Worm (Caenorhabditis elegans) whole organism, L3 larva: Measurements from ENCODE around the gene F54C8.7.
A peak's percentile ranks its signal among the peaks of the same experiment; 100 is the strongest.

Source experiments
- R02D3.7 ChIP-seq: fragments of 150-350 bp; optimal IDR thresholded peaks from 2 replicates; lab custom pipeline; 2014; ENCODE audit warnings: missing biosample characterization, missing genetic modification characterization
- ZK546.5 ChIP-seq: sonication (generic microtip); optimal IDR thresholded peaks from 2 replicates; lab custom pipeline; 2017; ENCODE audit warnings: missing biosample characterization, missing genetic modification characterization
- aly-2 ChIP-seq: fragments of 150-350 bp; optimal IDR thresholded peaks from 2 replicates; lab custom pipeline; 2014; ENCODE audit warnings: missing biosample characterization, missing genetic modification characterization
- ama-1 ChIP-seq: fragments of 150-350 bp; optimal IDR thresholded peaks from 2 replicates; lab custom pipeline; 2018
- ceh-16 ChIP-seq: sonication (generic microtip); optimal IDR thresholded peaks from 2 replicates; lab custom pipeline; 2017; ENCODE audit warnings: missing biosample characterization, missing genetic modification characterization
- ceh-28 ChIP-seq: fragments of 150-350 bp; optimal IDR thresholded peaks from 2 replicates; lab custom pipeline; 2014; ENCODE audit warnings: missing biosample characterization, missing genetic modification reagents, missing genetic modification characterization
- ceh-82 ChIP-seq: fragments of 150-350 bp; optimal IDR thresholded peaks from 2 replicates; lab custom pipeline; 2014; ENCODE audit warnings: missing biosample characterization, missing genetic modification characterization
- ceh-9 ChIP-seq: sonication (generic microtip); optimal IDR thresholded peaks from 2 replicates; lab custom pipeline; 2018; ENCODE audit warnings: missing biosample characterization, missing genetic modification characterization
- daf-12 ChIP-seq: fragments of 150-350 bp; optimal IDR thresholded peaks from 2 replicates; lab custom pipeline; 2014; ENCODE audit warnings: missing biosample characterization, missing genetic modification reagents, missing genetic modification characterization
- egl-27 ChIP-seq: sonication (generic microtip); optimal IDR thresholded peaks from 4 replicates; lab custom pipeline; 2017; ENCODE audit warnings: missing biosample characterization, missing genetic modification reagents, missing genetic modification characterization
- egl-5 ChIP-seq: fragments of 150-350 bp; optimal IDR thresholded peaks from 2 replicates; lab custom pipeline; 2017; ENCODE audit warnings: missing biosample characterization, missing genetic modification reagents, missing genetic modification characterization, inconsistent platforms
- elt-1 ChIP-seq: fragments of 150-350 bp; optimal IDR thresholded peaks from 2 replicates; lab custom pipeline; 2014; ENCODE audit warnings: missing biosample characterization, missing genetic modification characterization
- elt-2 ChIP-seq: sonication (generic microtip); optimal IDR thresholded peaks from 2 replicates; lab custom pipeline; 2016; ENCODE audit warnings: missing genetic modification reagents, mild to moderate bottlenecking, missing genetic modification characterization, missing compliant biosample characterization
- eor-1 ChIP-seq, 2 experiments: fragments of 150-350 bp; optimal IDR thresholded peaks; 2 replicates each; lab custom pipeline; 2014 to 2018; ENCODE audit warnings: missing biosample characterization in 2 of 2, missing genetic modification characterization in 2 of 2
- fkh-2 ChIP-seq: fragments of 150-350 bp; optimal IDR thresholded peaks from 2 replicates; lab custom pipeline; 2014; ENCODE audit warnings: missing biosample characterization, missing genetic modification reagents, missing genetic modification characterization
- fos-1 ChIP-seq: fragments of 150-350 bp; optimal IDR thresholded peaks from 2 replicates; lab custom pipeline; 2014; ENCODE audit warnings: missing biosample characterization, missing genetic modification characterization
- hmg-11 ChIP-seq: sonication (generic microtip); optimal IDR thresholded peaks from 2 replicates; lab custom pipeline; 2016; ENCODE audit warnings: missing genetic modification characterization, missing compliant biosample characterization
- jun-1 ChIP-seq: fragments of 150-350 bp; optimal IDR thresholded peaks from 2 replicates; lab custom pipeline; 2014; ENCODE audit warnings: missing biosample characterization, missing genetic modification reagents, missing genetic modification characterization
- lin-15B ChIP-seq: fragments of 150-350 bp; optimal IDR thresholded peaks from 2 replicates; lab custom pipeline; 2014; ENCODE audit warnings: missing biosample characterization, missing genetic modification characterization
- lin-39 ChIP-seq: fragments of 150-350 bp; optimal IDR thresholded peaks from 2 replicates; lab custom pipeline; 2018; ENCODE audit warnings: missing biosample characterization, missing genetic modification reagents, missing genetic modification characterization
- lsy-12 ChIP-seq: sonication (generic microtip); optimal IDR thresholded peaks from 2 replicates; lab custom pipeline; 2016; ENCODE audit warnings: mild to moderate bottlenecking, missing genetic modification characterization, missing compliant biosample characterization
- mdl-1 ChIP-seq: fragments of 150-350 bp; optimal IDR thresholded peaks from 2 replicates; lab custom pipeline; 2014; ENCODE audit warnings: missing biosample characterization, missing genetic modification characterization
- mml-1 ChIP-seq: fragments of 150-350 bp; sonication (generic microtip); optimal IDR thresholded peaks from 3 replicates; lab custom pipeline; 2014; ENCODE audit warnings: missing biosample characterization, missing genetic modification characterization
- nfya-1 ChIP-seq: sonication (generic microtip); optimal IDR thresholded peaks from 2 replicates; lab custom pipeline; 2017; ENCODE audit warnings: missing genetic modification characterization, mild to moderate bottlenecking, missing compliant biosample characterization, antibody characterized with exemption, moderate library complexity; ENCODE audit not compliant: insufficient read depth
- nhr-11 ChIP-seq: fragments of 150-350 bp; optimal IDR thresholded peaks from 2 replicates; lab custom pipeline; 2014; ENCODE audit warnings: missing biosample characterization, missing genetic modification characterization
- nhr-12 ChIP-seq: fragments of 150-350 bp; optimal IDR thresholded peaks from 2 replicates; lab custom pipeline; 2014; ENCODE audit warnings: missing biosample characterization, missing genetic modification characterization
- nhr-23 ChIP-seq: fragments of 150-350 bp; optimal IDR thresholded peaks from 2 replicates; lab custom pipeline; 2014; ENCODE audit warnings: missing biosample characterization, missing genetic modification reagents, missing genetic modification characterization
- nhr-25 ChIP-seq: sonication (generic microtip); optimal IDR thresholded peaks from 2 replicates; lab custom pipeline; 2017; ENCODE audit warnings: missing biosample characterization, missing genetic modification characterization
- nhr-43 ChIP-seq: sonication (generic microtip); optimal IDR thresholded peaks from 2 replicates; lab custom pipeline; 2016; ENCODE audit warnings: mild to moderate bottlenecking, missing genetic modification characterization, missing compliant biosample characterization; ENCODE audit not compliant: poor library complexity, severe bottlenecking
- nhr-67 ChIP-seq: fragments of 150-350 bp; optimal IDR thresholded peaks from 2 replicates; lab custom pipeline; 2014; ENCODE audit warnings: missing biosample characterization, missing genetic modification characterization
- nhr-76 ChIP-seq: fragments of 150-350 bp; sonication (generic microtip); optimal IDR thresholded peaks from 5 replicates; lab custom pipeline; 2014; ENCODE audit warnings: missing biosample characterization, missing genetic modification characterization
- nhr-77 ChIP-seq: fragments of 150-350 bp; optimal IDR thresholded peaks from 2 replicates; lab custom pipeline; 2014; ENCODE audit warnings: missing biosample characterization, missing genetic modification characterization
- pha-4 ChIP-seq: fragments of 150-350 bp; optimal IDR thresholded peaks from 2 replicates; lab custom pipeline; 2014; ENCODE audit warnings: missing biosample characterization, missing genetic modification reagents, missing genetic modification characterization
- pqm-1 ChIP-seq: fragments of 150-350 bp; optimal IDR thresholded peaks from 2 replicates; lab custom pipeline; 2017; ENCODE audit warnings: missing biosample characterization, missing genetic modification characterization, inconsistent platforms
- sea-2 ChIP-seq: fragments of 150-350 bp; sonication (generic microtip); optimal IDR thresholded peaks from 4 replicates; lab custom pipeline; 2014; ENCODE audit warnings: missing biosample characterization, missing genetic modification reagents, missing genetic modification characterization
- skn-1 ChIP-seq: fragments of 150-350 bp; optimal IDR thresholded peaks from 2 replicates; lab custom pipeline; 2014; ENCODE audit warnings: missing biosample characterization, missing genetic modification characterization
- snpc-4 ChIP-seq: fragments of 150-350 bp; optimal IDR thresholded peaks from 2 replicates; lab custom pipeline; 2014; ENCODE audit warnings: missing biosample characterization, missing genetic modification characterization
- tbx-2 ChIP-seq: sonication (generic microtip); optimal IDR thresholded peaks from 2 replicates; lab custom pipeline; 2016; ENCODE audit warnings: mild to moderate bottlenecking, missing genetic modification characterization, missing compliant biosample characterization
- unc-39 ChIP-seq: sonication (generic microtip); optimal IDR thresholded peaks from 4 replicates; lab custom pipeline; 2017; ENCODE audit warnings: missing biosample characterization, missing genetic modification characterization
- unc-62 ChIP-seq: fragments of 150-350 bp; sonication (generic microtip); optimal IDR thresholded peaks from 4 replicates; lab custom pipeline; 2014; ENCODE audit warnings: missing biosample characterization, missing genetic modification reagents, missing genetic modification characterization
- zag-1 ChIP-seq: fragments of 150-350 bp; optimal IDR thresholded peaks from 2 replicates; lab custom pipeline; 2014; ENCODE audit warnings: missing biosample characterization, missing genetic modification characterization
- ztf-11 ChIP-seq: fragments of 150-350 bp; optimal IDR thresholded peaks from 2 replicates; lab custom pipeline; 2014; ENCODE audit warnings: missing biosample characterization, missing genetic modification characterization
- ztf-4 ChIP-seq: fragments of 150-350 bp; optimal IDR thresholded peaks from 2 replicates; lab custom pipeline; 2014; ENCODE audit warnings: missing biosample characterization, missing genetic modification characterization

The F54C8.7 gene

ce11 chrIII:9472464-9472863 is 18.6 kb upstream of the F54C8.7 start:
- peak; percentile 44 for TF ChIP-seq elt-2 (tag; lab: Kevin White, UChicago)
- TF ChIP-seq ztf-4, result no peak
- no peak for TF ChIP-seq fkh-2 (tag; lab: Kevin White, UChicago)
- TF ChIP-seq, all 47 proteins: peak for 1

- TF ChIP-seq ceh-82, result no peak
- TF ChIP-seq nfya-1 (tag; lab: Kevin White, UChicago), result no peak
These were observed 18.1 kb upstream of the F54C8.7 start for ce11 chrIII:9471996-9472395.

DNA sequence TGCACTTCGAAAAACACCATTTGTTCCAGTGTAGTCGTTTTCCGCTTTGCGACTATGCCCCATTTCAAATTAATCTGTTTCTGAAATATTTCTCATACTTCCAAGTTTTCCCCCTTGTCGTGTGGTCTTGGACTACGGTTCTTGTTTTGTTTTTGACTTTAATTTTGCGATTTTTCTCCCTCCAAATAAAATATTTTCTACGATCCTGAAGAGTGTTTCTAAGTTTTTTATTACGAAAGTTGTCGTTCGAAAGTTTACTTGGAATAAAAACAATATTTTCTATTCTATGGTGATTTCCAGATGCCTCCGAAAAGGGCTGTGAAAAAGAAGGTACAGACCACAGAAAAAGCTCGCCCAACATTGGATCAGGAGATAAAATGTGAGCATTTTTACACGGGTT is 14.0 kb upstream of the F54C8.7 start, which contains the start of gene tag-342:
Gene tag-342, plus strand, starts transcription at position 301 of the 400 bp plus-strand sequence.
- TF ChIP-seq fkh-2 (tag; lab: Kevin White, UChicago), result no peak
- no peak for TF ChIP-seq tbx-2 (tag; lab: Kevin White, UChicago)
- no peak for TF ChIP-seq ceh-9
- TF ChIP-seq ceh-16 (tag; lab: Kevin White, UChicago), result no peak
- no peak for TF ChIP-seq ztf-11 (tag; lab: Kevin White, UChicago)
- no peak for TF ChIP-seq lsy-12
- no peak for TF ChIP-seq pha-4
- no peak for TF ChIP-seq zag-1
- TF ChIP-seq egl-5 (tag; lab: Kevin White, UChicago), result no peak
- no peak for TF ChIP-seq hmg-11 (tag; lab: Kevin White, UChicago)
- no peak for TF ChIP-seq R02D3.7 (tag; lab: Kevin White, UChicago)
- no peak for TF ChIP-seq jun-1 (tag; lab: Kevin White, UChicago)
- no peak for TF ChIP-seq egl-27 (tag; lab: Kevin White, UChicago)
- TF ChIP-seq lin-15B (tag; lab: Kevin White, UChicago), result no peak

DNA sequence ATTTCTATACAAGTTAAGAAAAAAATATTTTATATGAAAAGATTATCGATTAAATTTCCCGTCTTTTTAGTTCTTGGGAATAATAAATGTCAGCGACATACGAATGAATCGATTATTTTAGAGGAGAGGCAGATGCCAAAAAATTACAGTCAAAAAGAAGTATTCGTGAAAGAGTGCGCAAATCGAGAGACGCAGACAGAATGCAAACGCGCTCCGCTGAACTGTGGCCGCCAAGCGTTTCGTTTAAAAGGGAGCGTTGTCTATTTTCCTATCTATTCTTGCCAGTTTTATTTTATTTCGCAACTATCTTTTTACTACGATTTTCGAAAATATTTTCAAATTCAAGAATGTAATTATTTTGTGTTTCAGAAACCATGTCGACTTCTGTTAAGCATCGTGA is 13.2 kb upstream of the F54C8.7 start, which contains the start of gene baf-1:
Gene baf-1, plus strand, starts transcription at position 370 of the 400 bp plus-strand sequence.
- no peak for TF ChIP-seq fos-1 (tag; lab: Kevin White, UChicago)
- no peak for TF ChIP-seq mml-1
- no peak for TF ChIP-seq eor-1 (tag; optimal IDR thresholded peaks at IDR 0.05; lab: Kevin White, UChicago)
- TF ChIP-seq nhr-12 (tag; lab: Kevin White, UChicago), result no peak
- peak; percentile 50 for TF ChIP-seq elt-2 (tag; lab: Kevin White, UChicago)
- TF ChIP-seq nhr-11 (tag; lab: Kevin White, UChicago), result no peak
- peak; percentile 27 for TF ChIP-seq hmg-11 (tag; lab: Kevin White, UChicago)
- no peak for TF ChIP-seq egl-27 (tag; lab: Kevin White, UChicago)
- TF ChIP-seq nhr-23 (tag; lab: Kevin White, UChicago), result peak; percentile 68
- TF ChIP-seq elt-1, result no peak
- TF ChIP-seq tbx-2 (tag; lab: Kevin White, UChicago), result no peak
- no peak for TF ChIP-seq sea-2 (GFP tag; lab: Kevin White, UChicago)
- no peak for TF ChIP-seq egl-5 (tag; lab: Kevin White, UChicago)
- TF ChIP-seq R02D3.7 (tag; lab: Kevin White, UChicago), result peak; percentile 23
- TF ChIP-seq snpc-4 (tag; lab: Kevin White, UChicago), result peak; percentile 51
- peak; percentile 27 for TF ChIP-seq jun-1 (tag; lab: Kevin White, UChicago)
- TF ChIP-seq aly-2, result no peak
- no peak for TF ChIP-seq mdl-1
- no peak for TF ChIP-seq unc-39 (tag; lab: Kevin White, UChicago)
- peak; percentile 78 for TF ChIP-seq lin-15B (tag; lab: Kevin White, UChicago)
- TF ChIP-seq daf-12 (tag; lab: Kevin White, UChicago), result no peak
- TF ChIP-seq lsy-12, result no peak
- peak; percentile 51 for TF ChIP-seq ceh-28 (tag; lab: Kevin White, UChicago)
- TF ChIP-seq ZK546.5 (tag; lab: Kevin White, UChicago), result no peak
- TF ChIP-seq nhr-77 (tag; lab: Kevin White, UChicago), result no peak
- no peak for TF ChIP-seq ceh-82
- TF ChIP-seq nhr-67, result no peak
- no peak for TF ChIP-seq zag-1
- TF ChIP-seq nhr-76 (tag; lab: Kevin White, UChicago), result no peak
- TF ChIP-seq ztf-4, result no peak
- peak; percentile 30 for TF ChIP-seq skn-1
- TF ChIP-seq ceh-16 (tag; lab: Kevin White, UChicago), result no peak
- peak; percentile 84 for TF ChIP-seq pha-4
- TF ChIP-seq ztf-11 (tag; lab: Kevin White, UChicago), result no peak
- TF ChIP-seq fkh-2 (tag; lab: Kevin White, UChicago), result no peak
- TF ChIP-seq lin-39 (tag; lab: Kevin White, UChicago), result peak; percentile 13
- TF ChIP-seq nhr-25, result peak; percentile 74
- peak; percentile 16 for TF ChIP-seq pqm-1
- peak; percentile 70 for TF ChIP-seq nfya-1 (tag; lab: Kevin White, UChicago)
- TF ChIP-seq ama-1 (lab: Kevin White, UChicago), result peak; percentile 12
- peak; percentile 49 for TF ChIP-seq nhr-43
- TF ChIP-seq unc-62 (GFP tag; lab: Kevin White, UChicago), result no peak
